Fruit fly (Drosophila melanogaster) whole organism, embryonic: ENCODE data around the gene CG10435.

Experiments
- Atf-2 ChIP-seq: fragments of 200-800 bp; sonication (Bioruptor generic); optimal IDR thresholded peaks from 2 replicates; lab custom pipeline; 2016; ENCODE audit warnings: missing biosample characterization, missing genetic modification characterization
- Atf3 ChIP-seq: fragments of 200-800 bp; sonication (Bioruptor generic); optimal IDR thresholded peaks from 3 replicates; lab custom pipeline; 2016; ENCODE audit warnings: missing biosample characterization, missing genetic modification characterization
- Atf6 ChIP-seq: fragments of 200-800 bp; sonication (Bioruptor generic); IDR thresholded peaks from 2 replicates; pipeline ENCODE4 v1.3.6; 2022; ENCODE audit warnings: missing biosample characterization, missing genetic modification characterization
- Blimp-1 ChIP-seq: fragments of 200-800 bp; sonication (Bioruptor generic); optimal IDR thresholded peaks from 3 replicates; lab custom pipeline; 2018; ENCODE audit warnings: missing biosample characterization, missing genetic modification characterization, mild to moderate bottlenecking, moderate library complexity, missing genetic modification reagents
- CG10274 ChIP-seq: fragments of 200-800 bp; sonication (Bioruptor generic); optimal IDR thresholded peaks from 3 replicates; lab custom pipeline; 2017; ENCODE audit warnings: missing biosample characterization, mild to moderate bottlenecking, missing genetic modification characterization
- CG10565 ChIP-seq: fragments of 200-800 bp; sonication (Bioruptor generic); optimal IDR thresholded peaks from 3 replicates; lab custom pipeline; 2016; ENCODE audit warnings: missing biosample characterization, mild to moderate bottlenecking, missing genetic modification characterization
- CG1233 ChIP-seq: fragments of 200-800 bp; sonication (Bioruptor generic); optimal IDR thresholded peaks from 4 replicates; lab custom pipeline; 2018; ENCODE audit warnings: missing biosample characterization, mild to moderate bottlenecking, missing genetic modification characterization
- CG13287 ChIP-seq: fragments of 200-800 bp; sonication (Bioruptor generic); IDR thresholded peaks from 2 replicates; pipeline ENCODE4 v1.3.6; 2022; ENCODE audit warnings: missing biosample characterization, missing genetic modification characterization; ENCODE audit not compliant: partially characterized antibody
- CG15479 ChIP-seq: fragments of 200-800 bp; sonication (Bioruptor generic); optimal IDR thresholded peaks from 3 replicates; lab custom pipeline; 2019; ENCODE audit warnings: missing biosample characterization, mild to moderate bottlenecking, missing genetic modification characterization, moderate library complexity
- CG15696 ChIP-seq: fragments of 200-800 bp; sonication (Bioruptor generic); optimal IDR thresholded peaks from 2 replicates; lab custom pipeline; 2019; ENCODE audit warnings: missing biosample characterization, mild to moderate bottlenecking, missing genetic modification characterization, moderate library complexity
- CG17361 ChIP-seq: fragments of 200-800 bp; sonication (Bioruptor generic); IDR thresholded peaks from 3 replicates; pipeline ENCODE4 v1.3.6; 2022; ENCODE audit warnings: missing biosample characterization, missing genetic modification characterization
- CG18619 ChIP-seq: fragments of 200-800 bp; sonication (Bioruptor generic); optimal IDR thresholded peaks from 3 replicates; lab custom pipeline; 2017; ENCODE audit warnings: missing biosample characterization, mild to moderate bottlenecking, missing genetic modification characterization
- CG31365 ChIP-seq: fragments of 200-800 bp; sonication (Bioruptor generic); optimal IDR thresholded peaks from 2 replicates; lab custom pipeline; 2018; ENCODE audit warnings: missing biosample characterization, mild to moderate bottlenecking, missing genetic modification characterization
- CG42726 ChIP-seq: fragments of 200-800 bp; sonication (Bioruptor generic); IDR thresholded peaks from 2 replicates; pipeline ENCODE4 v1.3.6; 2022; ENCODE audit warnings: missing biosample characterization, missing genetic modification characterization; ENCODE audit not compliant: partially characterized antibody
- CG5180 ChIP-seq: fragments of 200-800 bp; sonication (Bioruptor generic); optimal IDR thresholded peaks from 3 replicates; lab custom pipeline; 2017; ENCODE audit warnings: missing biosample characterization, missing genetic modification characterization, mild to moderate bottlenecking, moderate library complexity, missing genetic modification reagents
- D19A ChIP-seq: fragments of 200-800 bp; optimal IDR thresholded peaks from 3 replicates; lab custom pipeline; 2019; ENCODE audit warnings: missing biosample characterization, mild to moderate bottlenecking, missing genetic modification characterization, moderate library complexity
- Deaf1 ChIP-seq: fragments of 200-800 bp; optimal IDR thresholded peaks from 3 replicates; lab custom pipeline; 2019; ENCODE audit warnings: missing biosample characterization, mild to moderate bottlenecking, missing genetic modification characterization, moderate library complexity
- Drgx ChIP-seq: fragments of 200-800 bp; sonication (Bioruptor generic); IDR thresholded peaks from 2 replicates; pipeline ENCODE4 v1.3.6; 2022; ENCODE audit warnings: missing biosample characterization, missing genetic modification characterization
- HmgZ ChIP-seq: fragments of 200-800 bp; sonication (Bioruptor generic); optimal IDR thresholded peaks from 2 replicates; lab custom pipeline; 2018; ENCODE audit warnings: missing biosample characterization, mild to moderate bottlenecking, missing genetic modification characterization
- Med ChIP-seq: fragments of 200-800 bp; sonication (Bioruptor generic); peaks from one replicate; lab custom pipeline; 2016; ENCODE audit warnings: missing biosample characterization, missing genetic modification characterization, mild to moderate bottlenecking, inconsistent platforms, moderate library complexity
- PHDP ChIP-seq: fragments of 200-800 bp; sonication (Bioruptor generic); optimal IDR thresholded peaks from 3 replicates; lab custom pipeline; 2018; ENCODE audit warnings: missing biosample characterization, mild to moderate bottlenecking, missing genetic modification characterization, moderate library complexity
- Pdp1 ChIP-seq, 2 experiments: fragments of 200-800 bp; sonication (Bioruptor generic); optimal IDR thresholded peaks; 3 replicates each; lab custom pipeline; 2016; ENCODE audit warnings: missing biosample characterization in 2 of 2, missing genetic modification characterization in 2 of 2, mild to moderate bottlenecking in 1 of 2, moderate library complexity in 1 of 2
- Stat92E ChIP-seq, 3 experiments: fragments of >200 bp in 2 of 3; fragments of 200-800 bp in 1 of 3; sonication (Bioruptor generic) in 1 of 3; optimal IDR thresholded peaks; 2 replicates each; lab custom pipeline; 2017 to 2019; ENCODE audit warnings: missing biosample characterization in 3 of 3, missing genetic modification characterization in 3 of 3, mild to moderate bottlenecking in 1 of 3, moderate library complexity in 1 of 3
- Trl ChIP-seq, 3 experiments: fragments of >200 bp in 2 of 3; fragments of 200-800 bp in 1 of 3; sonication (Bioruptor generic) in 1 of 3; optimal IDR thresholded peaks; 2 replicates in 1 of 3; 3 replicates in 2 of 3; lab custom pipeline; 2016 to 2017; ENCODE audit warnings: missing biosample characterization in 1 of 3, missing genetic modification characterization in 1 of 3
- bbx ChIP-seq: fragments of 200-800 bp; sonication (Bioruptor generic); IDR thresholded peaks from 2 replicates; pipeline ENCODE4 v1.3.6; 2022; ENCODE audit warnings: missing biosample characterization, missing genetic modification characterization; ENCODE audit not compliant: partially characterized antibody
- chinmo ChIP-seq: fragments of 200-800 bp; sonication (Bioruptor generic); IDR thresholded peaks from 4 replicates; pipeline ENCODE4 v1.3.6; 2022; ENCODE audit warnings: missing biosample characterization, missing genetic modification characterization; ENCODE audit not compliant: partially characterized antibody
- dm ChIP-seq: fragments of 200-800 bp; sonication (Bioruptor generic); optimal IDR thresholded peaks from 3 replicates; lab custom pipeline; 2016; ENCODE audit warnings: missing biosample characterization, missing genetic modification characterization
- exex ChIP-seq: fragments of 200-800 bp; sonication (Bioruptor generic); optimal IDR thresholded peaks from 4 replicates; lab custom pipeline; 2018; ENCODE audit warnings: missing biosample characterization, mild to moderate bottlenecking, missing genetic modification characterization, moderate library complexity
- grn ChIP-seq: fragments of 200-800 bp; sonication (Bioruptor generic); optimal IDR thresholded peaks from 3 replicates; lab custom pipeline; 2017; ENCODE audit warnings: missing biosample characterization, missing genetic modification characterization
- knrl ChIP-seq: fragments of 200-800 bp; sonication (Bioruptor generic); IDR thresholded peaks from 3 replicates; pipeline ENCODE4 v1.3.6; 2022; ENCODE audit warnings: missing biosample characterization, missing genetic modification characterization; ENCODE audit not compliant: partially characterized antibody
- lab ChIP-seq: fragments of 200-800 bp; sonication (Bioruptor generic); optimal IDR thresholded peaks from 3 replicates; lab custom pipeline; 2017; ENCODE audit warnings: missing biosample characterization, missing genetic modification characterization, mild to moderate bottlenecking, moderate library complexity, missing genetic modification reagents
- nom ChIP-seq: fragments of 200-800 bp; sonication (Bioruptor generic); optimal IDR thresholded peaks from 2 replicates; lab custom pipeline; 2017; ENCODE audit warnings: missing biosample characterization, missing genetic modification characterization, mild to moderate bottlenecking, moderate library complexity, missing genetic modification reagents
- onecut ChIP-seq: fragments of 200-800 bp; sonication (Bioruptor generic); IDR thresholded peaks from 2 replicates; pipeline ENCODE4 v1.3.6; 2022; ENCODE audit warnings: missing biosample characterization, missing genetic modification characterization
- otp ChIP-seq: fragments of 200-800 bp; sonication (Bioruptor generic); IDR thresholded peaks from 3 replicates; pipeline ENCODE4, ENCODE4 v1.3.6; 2022; ENCODE audit warnings: missing biosample characterization, missing genetic modification characterization
- phol ChIP-seq: fragments of 200-800 bp; sonication (Bioruptor generic); optimal IDR thresholded peaks from 3 replicates; lab custom pipeline; 2018; ENCODE audit warnings: missing biosample characterization, mild to moderate bottlenecking, missing genetic modification characterization, moderate library complexity
- pnt ChIP-seq: fragments of 200-800 bp; sonication (Bioruptor generic); optimal IDR thresholded peaks from 3 replicates; lab custom pipeline; 2016; ENCODE audit warnings: missing biosample characterization, missing genetic modification characterization
- pros ChIP-seq: fragments of 200-800 bp; sonication (Bioruptor generic); optimal IDR thresholded peaks from 3 replicates; lab custom pipeline; 2019; ENCODE audit warnings: missing biosample characterization, mild to moderate bottlenecking, missing genetic modification characterization, moderate library complexity
- rib ChIP-seq: fragments of 200-800 bp; sonication (Bioruptor generic); IDR thresholded peaks from 2 replicates; pipeline ENCODE4 v1.3.6; 2022; ENCODE audit warnings: missing biosample characterization, missing genetic modification characterization
- row ChIP-seq: fragments of 200-800 bp; sonication (Bioruptor generic); IDR thresholded peaks from 3 replicates; pipeline ENCODE4 v1.3.6; 2022; ENCODE audit warnings: missing biosample characterization, missing genetic modification characterization
- sima ChIP-seq: fragments of 200-800 bp; sonication (Bioruptor generic); optimal IDR thresholded peaks from 2 replicates; lab custom pipeline; 2016; ENCODE audit warnings: missing biosample characterization, missing genetic modification characterization
- slp2 ChIP-seq: fragments of 200-800 bp; sonication (Bioruptor generic); optimal IDR thresholded peaks from 2 replicates; lab custom pipeline; 2016; ENCODE audit warnings: missing biosample characterization, missing genetic modification characterization
- tx ChIP-seq: fragments of 200-800 bp; sonication (Bioruptor generic); optimal IDR thresholded peaks from 2 replicates; lab custom pipeline; 2016; ENCODE audit warnings: missing biosample characterization, missing genetic modification characterization
- vvl ChIP-seq: fragments of 200-800 bp; sonication (Bioruptor generic); IDR thresholded peaks from 2 replicates; pipeline ENCODE4 v1.3.6; 2022; ENCODE audit warnings: missing biosample characterization, missing genetic modification characterization
- z ChIP-seq: fragments of 200-800 bp; sonication (Bioruptor generic); IDR thresholded peaks from 3 replicates; pipeline ENCODE4 v1.3.6; 2022; ENCODE audit warnings: missing biosample characterization, missing genetic modification characterization

Gene CG10435

dm6 chr3R:7967347-7967746 is 45.7 kb downstream of the CG10435 start, which contains the start of gene dsx:
dsx (minus strand) TSS chr3R:7967408.
- peak; percentile 78 for TF ChIP-seq CG10274 (GFP tag; lab: Kevin White, UChicago)
- peak; percentile 7 for TF ChIP-seq D19A
- no peak for TF ChIP-seq Atf-2 (GFP tag; lab: Kevin White, UChicago)
- TF ChIP-seq CG17361 (GFP tag; lab: Robert Waterston, UW), result 0 out of 3 replicates have a peak, but pooled peaks have one; percentile 18
- TF ChIP-seq CG18619 (GFP tag; lab: Kevin White, UChicago), result no peak
- TF ChIP-seq, all 482 proteins: peak for 3

DNA sequence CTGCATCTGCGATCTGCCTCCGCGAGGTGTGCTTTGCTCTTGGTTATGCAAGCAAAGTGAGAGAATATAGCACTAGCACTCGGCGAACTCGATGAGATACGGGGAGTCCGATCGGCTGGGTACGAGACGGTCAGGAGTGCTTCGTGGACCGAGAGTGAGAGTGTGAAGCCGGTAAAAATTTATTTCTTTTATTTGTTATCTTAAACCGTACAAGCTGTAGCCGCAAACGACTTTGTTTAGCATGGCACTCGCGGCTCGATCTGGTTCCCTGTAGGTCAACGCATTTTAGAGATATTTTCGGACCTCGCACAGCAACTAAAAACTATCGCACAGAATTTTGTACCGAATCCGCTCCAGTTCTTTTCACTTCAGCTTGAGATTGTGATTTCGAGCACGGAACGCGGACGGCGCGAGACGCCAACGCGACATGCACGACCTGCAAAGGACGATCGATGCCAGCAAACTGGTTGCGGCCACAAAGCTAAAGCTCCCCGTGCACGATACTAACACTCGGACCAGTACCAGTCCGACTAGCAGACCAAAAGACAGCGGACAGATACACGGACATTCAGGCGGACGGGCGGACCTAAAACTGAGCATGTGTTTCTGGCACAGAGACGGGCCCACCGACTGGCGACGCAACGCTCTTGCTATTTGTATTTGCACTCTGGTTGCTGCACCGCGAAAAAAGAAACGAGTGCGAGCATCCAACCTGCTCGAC is 46.3 kb downstream of the CG10435 start:
- TF ChIP-seq Drgx (GFP tag; lab: Robert Waterston, UW), result peak; percentile 48
- peak; percentile 27 for TF ChIP-seq nom (GFP tag; lab: Kevin White, UChicago)
- TF ChIP-seq pros (GFP tag; lab: Kevin White, UChicago), result no peak
- peak; percentile 49 for TF ChIP-seq Deaf1
- no peak for TF ChIP-seq HmgZ
- peak; percentile 56 for TF ChIP-seq CG5180 (GFP tag; lab: Kevin White, UChicago)
- 0 out of 3 replicates have a peak, but pooled peaks have one; percentile 9 for TF ChIP-seq knrl (GFP tag; lab: Robert Waterston, UW)
- no peak for TF ChIP-seq bbx (GFP tag; lab: Robert Waterston, UW)
- no peak for TF ChIP-seq sima (GFP tag; lab: Kevin White, UChicago)
- TF ChIP-seq Pdp1 (GFP tag; optimal IDR thresholded peaks at IDR 0.05; lab: Kevin White, UChicago), result peak in 1 of 2 experiments; percentile 30
- TF ChIP-seq exex, result no peak
- TF ChIP-seq otp, result 0 out of 3 replicates have a peak, but pooled peaks have one; percentile 8
- TF ChIP-seq tx (GFP tag; lab: Kevin White, UChicago), result no peak
- no peak for TF ChIP-seq PHDP (tag; lab: Kevin White, UChicago)
- TF ChIP-seq CG10274 (GFP tag; lab: Kevin White, UChicago), result no peak
- TF ChIP-seq CG42726 (GFP tag; lab: Robert Waterston, UW), result 0 out of 2 replicates have a peak, but pooled peaks have one; percentile 7
- peak in 1 of 2 experiments; percentile 5 for TF ChIP-seq Trl (optimal IDR thresholded peaks at IDR 0.05; lab: Kevin White, UChicago)
- no peak for TF ChIP-seq Trl (GFP tag; optimal IDR thresholded peaks at IDR 0.05; lab: Kevin White, UChicago)
- no peak for TF ChIP-seq Stat92E (GFP tag; optimal IDR thresholded peaks at IDR 0.05; lab: Kevin White, UChicago)
- TF ChIP-seq Med (GFP tag; lab: Kevin White, UChicago), result peak; percentile 36

DNA sequence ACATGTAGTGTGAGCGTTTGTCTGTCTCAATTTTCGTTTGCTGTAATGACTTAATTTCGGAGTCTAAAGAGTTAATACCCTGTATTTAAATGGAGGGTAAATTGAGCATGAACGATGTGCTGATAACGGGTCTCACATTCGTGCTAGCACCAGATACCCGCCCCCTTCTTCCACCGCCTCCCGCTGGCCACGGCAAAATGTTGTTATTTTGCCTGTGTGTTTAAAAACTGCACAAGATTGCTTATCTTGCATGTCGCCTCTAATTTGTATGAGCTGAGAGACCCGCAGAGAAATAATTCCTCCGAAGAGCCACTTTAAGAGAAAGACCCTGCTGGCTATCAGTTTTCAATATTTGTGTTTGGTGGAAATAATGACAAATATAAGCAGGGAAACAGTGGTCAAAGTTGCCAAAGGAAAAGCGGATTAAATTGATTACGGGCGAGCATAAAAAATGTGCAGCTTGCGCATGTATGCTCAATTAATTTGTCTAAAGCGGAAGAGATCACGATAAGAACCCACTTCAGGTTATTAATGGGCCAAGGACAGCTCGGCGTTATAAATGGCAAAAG is 48.2 kb downstream of the CG10435 start:
- TF ChIP-seq pnt (GFP tag; lab: Kevin White, UChicago), result no peak
- TF ChIP-seq onecut (GFP tag; lab: Robert Waterston, UW), result no peak
- peak; percentile 27 for TF ChIP-seq lab (GFP tag; lab: Kevin White, UChicago)
- 0 out of 3 replicates have a peak, but pooled peaks have one; percentile 16 for TF ChIP-seq row (GFP tag; lab: Robert Waterston, UW)
- TF ChIP-seq z (GFP tag; lab: Robert Waterston, UW), result 0 out of 3 replicates have a peak, but pooled peaks have one; percentile 14
- TF ChIP-seq chinmo, result peak; percentile 67; the same call in 1 of the 4 replicates
- no peak for TF ChIP-seq vvl (GFP tag; lab: Robert Waterston, UW)
- TF ChIP-seq CG15479 (GFP tag; lab: Kevin White, UChicago), result peak; percentile 62
- TF ChIP-seq CG13287, result no peak
- no peak for TF ChIP-seq CG10565 (GFP tag; lab: Kevin White, UChicago)
- no peak for TF ChIP-seq slp2
- no peak for TF ChIP-seq phol (tag; lab: Kevin White, UChicago)
- peak; percentile 13 for TF ChIP-seq CG15696 (tag; lab: Kevin White, UChicago)
- TF ChIP-seq CG31365 (tag; lab: Kevin White, UChicago), result no peak
- no peak for TF ChIP-seq dm (GFP tag; lab: Kevin White, UChicago)
- no peak for TF ChIP-seq CG1233
- no peak for TF ChIP-seq rib
- no peak for TF ChIP-seq Atf3 (GFP tag; lab: Kevin White, UChicago)
- TF ChIP-seq Blimp-1 (GFP tag; lab: Kevin White, UChicago), result no peak
- peak; percentile 69 for TF ChIP-seq grn (GFP tag; lab: Kevin White, UChicago)
- TF ChIP-seq Atf6 (GFP tag; lab: Robert Waterston, UW), result no peak
